Worm (Caenorhabditis elegans) whole organism, L3 larva: ENCODE results near the gene tmem-132.

Experiments
- R02D3.7 ChIP-seq: fragments of 150-350 bp; optimal IDR thresholded peaks from 2 replicates; lab custom pipeline; 2014; ENCODE audit warnings: missing biosample characterization, missing genetic modification characterization
- ZK546.5 ChIP-seq: sonication (generic microtip); optimal IDR thresholded peaks from 2 replicates; lab custom pipeline; 2017; ENCODE audit warnings: missing biosample characterization, missing genetic modification characterization
- ceh-16 ChIP-seq: sonication (generic microtip); optimal IDR thresholded peaks from 2 replicates; lab custom pipeline; 2017; ENCODE audit warnings: missing biosample characterization, missing genetic modification characterization
- ceh-28 ChIP-seq: fragments of 150-350 bp; optimal IDR thresholded peaks from 2 replicates; lab custom pipeline; 2014; ENCODE audit warnings: missing biosample characterization, missing genetic modification reagents, missing genetic modification characterization
- ceh-82 ChIP-seq: fragments of 150-350 bp; optimal IDR thresholded peaks from 2 replicates; lab custom pipeline; 2014; ENCODE audit warnings: missing biosample characterization, missing genetic modification characterization
- ceh-9 ChIP-seq: sonication (generic microtip); optimal IDR thresholded peaks from 2 replicates; lab custom pipeline; 2018; ENCODE audit warnings: missing biosample characterization, missing genetic modification characterization
- daf-12 ChIP-seq: fragments of 150-350 bp; optimal IDR thresholded peaks from 2 replicates; lab custom pipeline; 2014; ENCODE audit warnings: missing biosample characterization, missing genetic modification reagents, missing genetic modification characterization
- egl-27 ChIP-seq: sonication (generic microtip); optimal IDR thresholded peaks from 4 replicates; lab custom pipeline; 2017; ENCODE audit warnings: missing biosample characterization, missing genetic modification reagents, missing genetic modification characterization
- egl-5 ChIP-seq: fragments of 150-350 bp; optimal IDR thresholded peaks from 2 replicates; lab custom pipeline; 2017; ENCODE audit warnings: missing biosample characterization, missing genetic modification reagents, missing genetic modification characterization, inconsistent platforms
- elt-2 ChIP-seq: sonication (generic microtip); optimal IDR thresholded peaks from 2 replicates; lab custom pipeline; 2016; ENCODE audit warnings: missing genetic modification reagents, mild to moderate bottlenecking, missing genetic modification characterization, missing compliant biosample characterization
- elt-3 ChIP-seq, 3 experiments: fragments of 150-350 bp in 1 of 3; sonication (generic microtip) in 2 of 3; optimal IDR thresholded peaks; 2 replicates in 2 of 3; 4 replicates in 1 of 3; lab custom pipeline; 2014 to 2017; ENCODE audit warnings: missing biosample characterization in 3 of 3, missing genetic modification characterization in 3 of 3
- eor-1 ChIP-seq, 2 experiments: fragments of 150-350 bp; optimal IDR thresholded peaks; 2 replicates each; lab custom pipeline; 2014 to 2018; ENCODE audit warnings: missing biosample characterization in 2 of 2, missing genetic modification characterization in 2 of 2
- fkh-10 ChIP-seq: sonication (generic microtip); optimal IDR thresholded peaks from 2 replicates; lab custom pipeline; 2017; ENCODE audit warnings: missing biosample characterization, missing genetic modification reagents, missing genetic modification characterization
- fkh-2 ChIP-seq: fragments of 150-350 bp; optimal IDR thresholded peaks from 2 replicates; lab custom pipeline; 2014; ENCODE audit warnings: missing biosample characterization, missing genetic modification reagents, missing genetic modification characterization
- fos-1 ChIP-seq: fragments of 150-350 bp; optimal IDR thresholded peaks from 2 replicates; lab custom pipeline; 2014; ENCODE audit warnings: missing biosample characterization, missing genetic modification characterization
- hmg-11 ChIP-seq: sonication (generic microtip); optimal IDR thresholded peaks from 2 replicates; lab custom pipeline; 2016; ENCODE audit warnings: missing genetic modification characterization, missing compliant biosample characterization
- jun-1 ChIP-seq: fragments of 150-350 bp; optimal IDR thresholded peaks from 2 replicates; lab custom pipeline; 2014; ENCODE audit warnings: missing biosample characterization, missing genetic modification reagents, missing genetic modification characterization
- lin-15B ChIP-seq: fragments of 150-350 bp; optimal IDR thresholded peaks from 2 replicates; lab custom pipeline; 2014; ENCODE audit warnings: missing biosample characterization, missing genetic modification characterization
- lsy-12 ChIP-seq: sonication (generic microtip); optimal IDR thresholded peaks from 2 replicates; lab custom pipeline; 2016; ENCODE audit warnings: mild to moderate bottlenecking, missing genetic modification characterization, missing compliant biosample characterization
- mdl-1 ChIP-seq: fragments of 150-350 bp; optimal IDR thresholded peaks from 2 replicates; lab custom pipeline; 2014; ENCODE audit warnings: missing biosample characterization, missing genetic modification characterization
- mml-1 ChIP-seq: fragments of 150-350 bp; sonication (generic microtip); optimal IDR thresholded peaks from 3 replicates; lab custom pipeline; 2014; ENCODE audit warnings: missing biosample characterization, missing genetic modification characterization
- nfya-1 ChIP-seq: sonication (generic microtip); optimal IDR thresholded peaks from 2 replicates; lab custom pipeline; 2017; ENCODE audit warnings: missing genetic modification characterization, mild to moderate bottlenecking, missing compliant biosample characterization, antibody characterized with exemption, moderate library complexity; ENCODE audit not compliant: insufficient read depth
- nhr-12 ChIP-seq: fragments of 150-350 bp; optimal IDR thresholded peaks from 2 replicates; lab custom pipeline; 2014; ENCODE audit warnings: missing biosample characterization, missing genetic modification characterization
- nhr-23 ChIP-seq: fragments of 150-350 bp; optimal IDR thresholded peaks from 2 replicates; lab custom pipeline; 2014; ENCODE audit warnings: missing biosample characterization, missing genetic modification reagents, missing genetic modification characterization
- nhr-237 ChIP-seq: fragments of 150-350 bp; optimal IDR thresholded peaks from 2 replicates; lab custom pipeline; 2014; ENCODE audit warnings: missing biosample characterization, missing genetic modification characterization
- nhr-25 ChIP-seq: sonication (generic microtip); optimal IDR thresholded peaks from 2 replicates; lab custom pipeline; 2017; ENCODE audit warnings: missing biosample characterization, missing genetic modification characterization
- nhr-28 ChIP-seq: fragments of 150-350 bp; optimal IDR thresholded peaks from 2 replicates; lab custom pipeline; 2014; ENCODE audit warnings: missing biosample characterization, missing genetic modification characterization
- nhr-67 ChIP-seq: fragments of 150-350 bp; optimal IDR thresholded peaks from 2 replicates; lab custom pipeline; 2014; ENCODE audit warnings: missing biosample characterization, missing genetic modification characterization
- nhr-77 ChIP-seq: fragments of 150-350 bp; optimal IDR thresholded peaks from 2 replicates; lab custom pipeline; 2014; ENCODE audit warnings: missing biosample characterization, missing genetic modification characterization
- pha-4 ChIP-seq: fragments of 150-350 bp; optimal IDR thresholded peaks from 2 replicates; lab custom pipeline; 2014; ENCODE audit warnings: missing biosample characterization, missing genetic modification reagents, missing genetic modification characterization
- pqm-1 ChIP-seq: fragments of 150-350 bp; optimal IDR thresholded peaks from 2 replicates; lab custom pipeline; 2017; ENCODE audit warnings: missing biosample characterization, missing genetic modification characterization, inconsistent platforms
- snpc-4 ChIP-seq: fragments of 150-350 bp; optimal IDR thresholded peaks from 2 replicates; lab custom pipeline; 2014; ENCODE audit warnings: missing biosample characterization, missing genetic modification characterization
- unc-39 ChIP-seq: sonication (generic microtip); optimal IDR thresholded peaks from 4 replicates; lab custom pipeline; 2017; ENCODE audit warnings: missing biosample characterization, missing genetic modification characterization
- unc-62 ChIP-seq: fragments of 150-350 bp; sonication (generic microtip); optimal IDR thresholded peaks from 4 replicates; lab custom pipeline; 2014; ENCODE audit warnings: missing biosample characterization, missing genetic modification reagents, missing genetic modification characterization
- zag-1 ChIP-seq: fragments of 150-350 bp; optimal IDR thresholded peaks from 2 replicates; lab custom pipeline; 2014; ENCODE audit warnings: missing biosample characterization, missing genetic modification characterization
- ztf-4 ChIP-seq: fragments of 150-350 bp; optimal IDR thresholded peaks from 2 replicates; lab custom pipeline; 2014; ENCODE audit warnings: missing biosample characterization, missing genetic modification characterization

Gene tmem-132

DNA sequence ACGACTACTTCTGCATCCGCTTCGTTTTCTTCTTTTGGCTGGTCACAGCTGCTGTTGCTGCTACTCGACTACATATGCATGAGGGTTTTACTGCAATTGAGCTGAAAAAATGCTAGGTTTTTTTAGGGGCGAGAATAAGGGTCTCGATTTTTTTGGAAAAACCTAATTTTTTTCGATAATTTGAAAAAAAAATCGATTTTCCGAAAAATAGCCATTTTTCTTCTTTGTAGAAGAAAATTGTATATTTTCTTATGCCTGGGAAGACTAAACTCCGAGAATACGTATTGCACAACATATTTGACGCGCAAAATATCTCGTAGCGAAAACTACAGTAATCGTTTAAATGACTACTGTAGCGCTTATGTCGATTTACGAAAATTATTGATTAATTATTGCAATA, at the start of gene tmem-132:
Gene tmem-132, minus strand, starts transcription at position 101 of the 400 bp plus-strand sequence.
- peak; percentile 21 for TF ChIP-seq hmg-11
- no peak for TF ChIP-seq ceh-82

DNA sequence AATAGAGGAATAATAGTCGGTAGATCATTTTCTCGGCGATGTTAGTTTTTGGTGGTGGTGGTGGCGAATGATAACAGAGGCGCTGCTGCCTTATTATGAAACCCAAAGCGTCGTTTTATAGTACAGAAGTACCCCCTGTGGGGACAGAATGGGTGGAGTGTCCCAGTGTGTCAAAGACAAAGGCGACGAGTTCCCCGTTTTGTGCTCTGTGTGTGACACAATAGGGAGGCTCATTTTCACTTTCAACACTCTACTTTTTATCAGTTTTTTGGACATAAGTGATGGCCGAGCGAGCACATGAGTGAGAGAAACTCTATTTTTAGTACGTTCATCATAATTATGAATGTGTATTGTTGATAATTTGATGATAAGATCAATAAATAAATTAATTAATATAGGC, 44.3 kb upstream of the tmem-132 start, which contains the start of gene pho-9:
Gene pho-9, minus strand, starts transcription at position 91 of the 400 bp plus-strand sequence.
- TF ChIP-seq fkh-10 (GFP tag; lab: Kevin White, UChicago) = no peak
- peak; percentile 64 for TF ChIP-seq jun-1
- TF ChIP-seq nfya-1 (tag; lab: Kevin White, UChicago) = no peak
- peak; percentile 31 for TF ChIP-seq pha-4 (tag; lab: Kevin White, UChicago)
- no peak for TF ChIP-seq ZK546.5
- TF ChIP-seq pqm-1 = peak; percentile 91
- TF ChIP-seq unc-39 (tag; lab: Kevin White, UChicago) = no peak
- TF ChIP-seq egl-5 (tag; lab: Kevin White, UChicago) = no peak
- no peak for TF ChIP-seq mdl-1
- TF ChIP-seq elt-3 (tag; optimal IDR thresholded peaks at IDR 0.05; lab: Kevin White, UChicago) = no peak
- no peak for TF ChIP-seq ceh-28
- TF ChIP-seq fos-1 (tag; lab: Kevin White, UChicago) = no peak
- peak; percentile 97 for TF ChIP-seq elt-2 (tag; lab: Kevin White, UChicago)
- no peak for TF ChIP-seq unc-62 (GFP tag; lab: Kevin White, UChicago)
- no peak for TF ChIP-seq snpc-4 (tag; lab: Kevin White, UChicago)
- no peak for TF ChIP-seq nhr-28 (tag; lab: Kevin White, UChicago)
- TF ChIP-seq mml-1 (tag; lab: Kevin White, UChicago) = no peak

DNA sequence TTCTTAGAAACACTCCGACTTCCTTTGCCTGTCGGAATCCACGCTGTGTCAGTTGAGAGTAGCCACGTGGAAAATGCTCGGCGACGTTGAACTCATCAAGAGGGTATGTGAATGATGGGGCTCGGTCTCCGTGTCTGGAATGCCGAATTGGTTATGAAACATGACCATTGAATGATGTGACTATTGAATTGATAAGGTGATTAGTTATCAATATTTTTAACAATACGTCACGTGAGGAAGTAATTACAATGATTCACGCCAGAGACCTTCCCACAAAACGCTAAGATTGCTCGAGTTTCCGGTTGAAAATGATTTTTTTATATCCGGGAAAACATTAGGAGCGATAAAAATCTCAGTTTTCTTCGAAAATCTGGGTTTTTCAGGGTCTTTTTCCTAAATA, 42.9 kb upstream of the tmem-132 start:
- TF ChIP-seq elt-3 (tag; optimal IDR thresholded peaks at IDR 0.05; lab: Kevin White, UChicago) = no peak
- no peak for TF ChIP-seq nfya-1 (tag; lab: Kevin White, UChicago)
- TF ChIP-seq lsy-12 (tag; lab: Kevin White, UChicago) = no peak
- TF ChIP-seq eor-1 (tag; optimal IDR thresholded peaks at IDR 0.05; lab: Kevin White, UChicago) = no peak
- no peak for TF ChIP-seq fos-1 (tag; lab: Kevin White, UChicago)
- no peak for TF ChIP-seq ztf-4 (tag; lab: Kevin White, UChicago)
- TF ChIP-seq ZK546.5 = no peak
- TF ChIP-seq nhr-77 (tag; lab: Kevin White, UChicago) = no peak
- TF ChIP-seq mdl-1 = no peak
- peak; percentile 65 for TF ChIP-seq elt-2 (tag; lab: Kevin White, UChicago)
- peak; percentile 53 for TF ChIP-seq pqm-1
- TF ChIP-seq ceh-16 (tag; lab: Kevin White, UChicago) = no peak
- TF ChIP-seq, all 47 proteins: peak for 2

DNA sequence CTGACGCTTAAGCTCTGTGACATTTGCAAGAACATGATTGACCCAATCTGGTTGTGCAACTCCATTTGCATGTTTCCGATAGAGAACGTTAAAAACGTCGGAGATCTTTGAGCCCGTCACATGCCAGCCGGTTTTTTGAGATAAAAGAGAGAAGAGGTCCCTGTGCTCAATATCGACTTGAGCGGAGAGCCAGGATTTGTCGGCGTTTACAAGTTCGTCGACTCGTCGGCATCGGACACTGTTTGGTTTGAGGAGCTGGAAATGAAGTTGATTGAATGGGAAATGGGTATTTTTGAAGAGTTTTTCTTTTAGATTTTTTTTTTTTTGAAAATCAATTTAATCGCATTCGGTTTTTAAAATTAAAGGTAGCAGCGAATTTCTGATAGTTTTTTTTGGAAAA, 41.7 kb upstream of the tmem-132 start:
- TF ChIP-seq fkh-2 (tag; lab: Kevin White, UChicago) (no peak), nhr-237 (no peak), zag-1 (tag; lab: Kevin White, UChicago) (no peak), jun-1 (no peak), nhr-23 (tag; lab: Kevin White, UChicago) (no peak), snpc-4 (tag; lab: Kevin White, UChicago) (no peak), ceh-28 (no peak), nhr-67 (tag; lab: Kevin White, UChicago) (no peak)
- TF ChIP-seq, all 47 proteins: peak for 0

DNA sequence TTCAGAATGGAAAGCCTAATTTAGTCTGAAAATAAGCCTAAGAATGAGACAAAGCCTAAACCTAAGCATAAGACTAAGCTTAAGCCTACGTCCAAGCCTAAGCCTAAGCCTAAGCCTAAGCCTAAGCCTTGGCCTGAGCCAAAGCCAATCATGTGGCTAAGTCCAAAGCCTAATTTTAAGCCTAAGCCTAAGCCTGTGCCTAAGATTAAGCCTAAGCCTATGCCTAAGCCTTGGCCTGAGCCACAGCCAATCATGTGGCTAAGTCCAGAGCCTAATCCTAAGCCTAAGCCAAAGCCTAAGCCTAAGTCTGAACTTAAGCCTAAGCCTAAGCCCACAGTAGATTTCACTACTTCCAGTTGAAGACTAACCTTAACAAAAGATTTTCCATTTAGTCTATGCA, 41.1 kb upstream of the tmem-132 start:
- TF ChIP-seq R02D3.7 (tag; lab: Kevin White, UChicago) (no peak), nhr-25 (tag; lab: Kevin White, UChicago) (no peak), egl-27 (no peak), daf-12 (tag; lab: Kevin White, UChicago) (no peak), jun-1 (no peak), ceh-16 (tag; lab: Kevin White, UChicago) (no peak), nhr-12 (tag; lab: Kevin White, UChicago) (no peak), nhr-237 (no peak), ceh-9 (no peak), lin-15B (tag; lab: Kevin White, UChicago) (no peak), mml-1 (tag; lab: Kevin White, UChicago) (no peak), ztf-4 (tag; lab: Kevin White, UChicago) (no peak), nhr-28 (tag; lab: Kevin White, UChicago) (no peak), elt-3 (tag; optimal IDR thresholded peaks at IDR 0.05; lab: Kevin White, UChicago) (no peak), mdl-1 (no peak)
- TF ChIP-seq, all 47 proteins: peak for 0
